Worm (Caenorhabditis elegans) whole organism, L4 larva: ENCODE results near the gene F48B9.1.
A peak's percentile ranks its signal among the peaks of the same experiment; 100 is the strongest.

Experiments
- D1046.2 ChIP-seq: fragments of 200-800 bp; sonication (Bioruptor generic); IDR thresholded peaks from 2 replicates; pipeline ENCODE4 v1.3.6; 2022; ENCODE audit warnings: missing genetic modification characterization, missing compliant biosample characterization
- F37D6.2 ChIP-seq: sonication (generic microtip); optimal IDR thresholded peaks from 2 replicates; lab custom pipeline; 2016; ENCODE audit warnings: mild to moderate bottlenecking, missing genetic modification characterization, missing compliant biosample characterization
- F44E2.7 ChIP-seq: fragments of 200-800 bp; sonication (Bioruptor generic); IDR thresholded peaks from 2 replicates; pipeline ENCODE4 v2.1.2; 2022; ENCODE audit warnings: missing genetic modification characterization, missing compliant biosample characterization
- Y5F2A.4 ChIP-seq: fragments of 200-800 bp; sonication (Bioruptor generic); optimal IDR thresholded peaks from 2 replicates; lab custom pipeline; 2018; ENCODE audit warnings: mild to moderate bottlenecking, missing genetic modification characterization, missing compliant biosample characterization
- ZK337.2 ChIP-seq: fragments of 200-800 bp; sonication (Bioruptor generic); IDR thresholded peaks from 2 replicates; pipeline ENCODE4 v1.3.6; 2022; ENCODE audit warnings: missing genetic modification reagents, missing genetic modification characterization, missing compliant biosample characterization
- aha-1 ChIP-seq: fragments of 150-350 bp; peaks from one replicate; lab custom pipeline; 2014; ENCODE audit warnings: missing biosample characterization, missing genetic modification characterization
- ceh-62 ChIP-seq: sonication (generic microtip); optimal IDR thresholded peaks from 2 replicates; lab custom pipeline; 2017; ENCODE audit warnings: missing biosample characterization, missing genetic modification characterization
- ces-1 ChIP-seq: fragments of 150-350 bp; sonication (generic microtip); optimal IDR thresholded peaks from 4 replicates; lab custom pipeline; 2014; ENCODE audit warnings: missing biosample characterization, missing genetic modification reagents, missing genetic modification characterization
- daf-16 ChIP-seq, 3 experiments: sonication (generic microtip); optimal IDR thresholded peaks; 2 replicates each; lab custom pipeline; 2016 to 2017; ENCODE audit warnings: missing genetic modification characterization in 3 of 3, missing genetic modification reagents in 3 of 3, mild to moderate bottlenecking in 2 of 3, missing compliant biosample characterization in 2 of 3, missing biosample characterization in 1 of 3, moderate library complexity in 1 of 3
- dmd-6 ChIP-seq: fragments of 200-800 bp; sonication (Bioruptor generic); IDR thresholded peaks from 2 replicates; pipeline ENCODE4 v1.3.6; 2022; ENCODE audit warnings: missing genetic modification reagents, missing genetic modification characterization, missing compliant biosample characterization
- dve-1 ChIP-seq: sonication (generic microtip); optimal IDR thresholded peaks from 2 replicates; lab custom pipeline; 2017; ENCODE audit warnings: antibody characterized with exemption, mild to moderate bottlenecking, missing genetic modification characterization, missing compliant biosample characterization; ENCODE audit not compliant: insufficient read depth
- hif-1 ChIP-seq, 2 experiments: sonication (generic microtip); optimal IDR thresholded peaks; 2 replicates each; lab custom pipeline; 2016 to 2017; ENCODE audit warnings: missing compliant biosample characterization in 2 of 2, missing genetic modification characterization in 2 of 2, missing genetic modification reagents in 2 of 2, missing genotype in 2 of 2, mild to moderate bottlenecking in 1 of 2
- hlh-11 ChIP-seq: fragments of 200-800 bp; sonication (Bioruptor generic); optimal IDR thresholded peaks from 2 replicates; lab custom pipeline; 2018; ENCODE audit warnings: mild to moderate bottlenecking, missing genetic modification characterization, missing compliant biosample characterization
- hmg-1.1 ChIP-seq: fragments of 200-800 bp; sonication (Bioruptor generic); IDR thresholded peaks from 2 replicates; pipeline ENCODE4 v1.3.6; 2022; ENCODE audit warnings: missing genetic modification reagents, missing genetic modification characterization, missing compliant biosample characterization
- lin-29 ChIP-seq: fragments of 200-800 bp; sonication (Bioruptor generic); IDR thresholded peaks from 2 replicates; pipeline ENCODE4 v1.3.6; 2022; ENCODE audit warnings: missing genetic modification reagents, missing genetic modification characterization, missing compliant biosample characterization
- lsy-2 ChIP-seq, 2 experiments: fragments of 150-350 bp in 1 of 2; sonication (generic microtip) in 1 of 2; optimal IDR thresholded peaks; 2 replicates each; lab custom pipeline; 2014 to 2017; ENCODE audit warnings: missing biosample characterization in 2 of 2, missing genetic modification characterization in 2 of 2
- mdl-1 ChIP-seq, 2 experiments: fragments of 150-350 bp in 1 of 2; sonication (generic microtip) in 1 of 2; optimal IDR thresholded peaks; 2 replicates each; lab custom pipeline; 2014 to 2017; ENCODE audit warnings: missing biosample characterization in 2 of 2, missing genetic modification characterization in 2 of 2
- mes-2 ChIP-seq: sonication (generic microtip); optimal IDR thresholded peaks from 2 replicates; lab custom pipeline; 2016; ENCODE audit warnings: missing genotype, mild to moderate bottlenecking, missing genetic modification characterization, missing compliant biosample characterization; ENCODE audit not compliant: poor library complexity, severe bottlenecking
- mxl-3 ChIP-seq: fragments of 200-800 bp; sonication (Bioruptor generic); optimal IDR thresholded peaks from 2 replicates; lab custom pipeline; 2018; ENCODE audit warnings: mild to moderate bottlenecking, missing genetic modification characterization, missing compliant biosample characterization
- nhr-25 ChIP-seq: sonication (generic microtip); optimal IDR thresholded peaks from 2 replicates; lab custom pipeline; 2017; ENCODE audit warnings: missing genetic modification characterization, mild to moderate bottlenecking, missing compliant biosample characterization, antibody characterized with exemption, moderate library complexity, borderline replicate concordance; ENCODE audit not compliant: insufficient read depth
- nhr-41 ChIP-seq: fragments of 200-800 bp; sonication (Bioruptor generic); IDR thresholded peaks from 2 replicates; pipeline ENCODE4 v1.3.6; 2022; ENCODE audit warnings: missing genetic modification reagents, missing genetic modification characterization, missing compliant biosample characterization
- nhr-48 ChIP-seq: sonication (generic microtip); optimal IDR thresholded peaks from 2 replicates; lab custom pipeline; 2016; ENCODE audit warnings: mild to moderate bottlenecking, missing genetic modification characterization, missing compliant biosample characterization
- nhr-77 ChIP-seq: fragments of 150-350 bp; optimal IDR thresholded peaks from 2 replicates; lab custom pipeline; 2014; ENCODE audit warnings: missing biosample characterization, missing genetic modification characterization
- php-3 ChIP-seq: fragments of 200-800 bp; sonication (Bioruptor generic); IDR thresholded peaks from 2 replicates; pipeline ENCODE4 v1.3.6; 2022; ENCODE audit warnings: missing genetic modification reagents, missing genetic modification characterization, missing compliant biosample characterization
- pqm-1 ChIP-seq: sonication (generic microtip); optimal IDR thresholded peaks from 2 replicates; lab custom pipeline; 2017; ENCODE audit warnings: missing biosample characterization, missing genetic modification characterization
- rbr-2 ChIP-seq: sonication (generic microtip); optimal IDR thresholded peaks from 2 replicates; lab custom pipeline; 2016; ENCODE audit warnings: missing genotype, missing genetic modification characterization, missing compliant biosample characterization
- snpc-1.2 ChIP-seq: fragments of 200-800 bp; sonication (Bioruptor generic); IDR thresholded peaks from 2 replicates; pipeline ENCODE4 v1.3.6; 2022; ENCODE audit warnings: missing genetic modification reagents, missing genetic modification characterization, missing compliant biosample characterization
- snpc-4 ChIP-seq: fragments of 150-350 bp; optimal IDR thresholded peaks from 2 replicates; lab custom pipeline; 2014; ENCODE audit warnings: missing biosample characterization, missing genetic modification characterization
- unc-130 ChIP-seq: sonication (generic microtip); optimal IDR thresholded peaks from 2 replicates; lab custom pipeline; 2016; ENCODE audit warnings: missing genetic modification reagents, missing genetic modification characterization, missing compliant biosample characterization
- unc-39 ChIP-seq: sonication (generic microtip); optimal IDR thresholded peaks from 2 replicates; lab custom pipeline; 2017; ENCODE audit warnings: missing biosample characterization, missing genetic modification characterization
- unc-62 ChIP-seq, 3 experiments: fragments of 150-350 bp in 1 of 3; sonication (generic microtip); optimal IDR thresholded peaks in 2 of 3; peaks in 1 of 3; 1 replicate in 1 of 3; 2 replicates in 2 of 3; lab custom pipeline; 2014 to 2017; ENCODE audit warnings: missing biosample characterization in 3 of 3, missing genetic modification characterization in 3 of 3, missing genetic modification reagents in 3 of 3, missing genotype in 1 of 3
- zip-11 ChIP-seq: fragments of 200-800 bp; sonication (Bioruptor generic); IDR thresholded peaks from 2 replicates; pipeline ENCODE4 v1.3.6; 2022; ENCODE audit warnings: missing genetic modification characterization, missing compliant biosample characterization
- zip-2 ChIP-seq: fragments of 150-350 bp; optimal IDR thresholded peaks from 2 replicates; lab custom pipeline; 2014; ENCODE audit warnings: missing biosample characterization, missing genetic modification characterization
- ztf-7 ChIP-seq: fragments of 150-350 bp; optimal IDR thresholded peaks from 2 replicates; lab custom pipeline; 2014; ENCODE audit warnings: missing biosample characterization, missing genetic modification characterization

F48B9.1 gene

ce11 chrX:2157855-2158254, 22.8 kb upstream of the F48B9.1 start (continued):
- TF ChIP-seq nhr-48 (tag; lab: Kevin White, UChicago) (no peak), rbr-2 (no peak), pqm-1 (tag; lab: Kevin White, UChicago) (peak; percentile 11), mxl-3 (GFP tag; lab: Kevin White, UChicago) (peak; percentile 45), dve-1 (tag; lab: Kevin White, UChicago) (no peak), daf-16 (GFP tag; optimal IDR thresholded peaks at IDR 0.05; lab: Kevin White, UChicago) (no peak), daf-16 (tag; optimal IDR thresholded peaks at IDR 0.05; lab: Kevin White, UChicago) (no peak)
- TF ChIP-seq, all 104 proteins: peak for 4

ce11 chrX:2163084-2163483, 17.6 kb upstream of the F48B9.1 start, which contains the start of gene pdf-2:
Gene pdf-2, plus strand, starts transcription at chrX:2163384.
- TF ChIP-seq php-3 (GFP tag; lab: Robert Waterston, UW) = no peak
- no peak for TF ChIP-seq F44E2.7 (GFP tag; lab: Robert Waterston, UW)

- TF ChIP-seq mdl-1 (tag; optimal IDR thresholded peaks at IDR 0.05; lab: Kevin White, UChicago) = no peak
- no peak for TF ChIP-seq aha-1 (tag; lab: Kevin White, UChicago)
- no peak for TF ChIP-seq hlh-11 (tag; lab: Kevin White, UChicago)
- TF ChIP-seq hif-1 (tag; optimal IDR thresholded peaks at IDR 0.05; lab: Kevin White, UChicago) = no peak
- no peak for TF ChIP-seq ces-1
- TF ChIP-seq nhr-25 (tag; lab: Kevin White, UChicago) = no peak
- TF ChIP-seq hmg-1.1 (GFP tag; lab: Robert Waterston, UW) = no peak
- TF ChIP-seq dmd-6 (GFP tag; lab: Robert Waterston, UW) = no peak
Measured at ce11 chrX:2164751-2165150, 15.9 kb upstream of the F48B9.1 start, which contains the start of gene F48B9.3. Gene F48B9.3, plus strand, starts transcription at chrX:2165051.

- TF ChIP-seq ztf-7 (tag; lab: Kevin White, UChicago) (peak; percentile 10), unc-62 (GFP tag; optimal IDR thresholded peaks at IDR 0.05 in 1 of 2; lab: Kevin White, UChicago) (peak in 1 of 2 experiments; percentile 70), unc-62 (tag; optimal IDR thresholded peaks at IDR 0.05; lab: Kevin White, UChicago) (no peak), mes-2 (tag; lab: Kevin White, UChicago) (peak; percentile 16), lsy-2 (tag; optimal IDR thresholded peaks at IDR 0.05; lab: Kevin White, UChicago) (peak in 1 of 2 experiments; percentile 51), unc-130 (GFP tag; lab: Kevin White, UChicago) (no peak), ZK337.2 (GFP tag; lab: Robert Waterston, UW) (no peak), snpc-4 (no peak)
Measured at ce11 chrX:2176361-2176880, 4.3 kb upstream of the F48B9.1 start, which contains the start of gene F48B9.8. Gene F48B9.8, minus strand, starts transcription at chrX:2176411.

DNA sequence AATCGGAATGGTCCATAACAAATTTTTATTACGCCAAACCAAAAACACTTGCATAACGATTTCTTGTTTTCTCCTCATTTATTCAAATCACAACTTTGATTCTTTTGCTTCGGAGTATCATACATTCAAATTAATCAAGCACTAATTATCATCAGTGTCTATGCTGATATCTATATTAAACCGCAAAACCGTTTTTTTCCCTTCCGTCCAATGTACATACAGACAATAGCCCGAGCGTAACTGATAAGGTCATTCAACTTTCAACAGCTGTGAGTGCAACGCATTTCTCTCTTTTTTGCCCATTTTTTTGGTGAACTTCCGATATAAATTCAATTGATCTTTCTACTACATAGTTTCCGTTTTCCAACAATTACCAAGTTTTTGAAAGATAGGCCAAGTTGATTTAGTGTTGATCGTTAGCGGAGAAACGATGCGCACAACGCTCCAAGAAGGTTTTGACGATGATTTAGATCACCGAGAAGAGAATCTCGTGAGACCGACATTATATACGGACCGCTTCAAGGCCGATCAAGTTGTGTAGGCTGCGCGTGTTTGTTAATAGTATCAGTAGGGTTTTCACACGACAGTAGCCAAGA, 2.9 kb upstream of the F48B9.1 start:
- peak; percentile 40 for TF ChIP-seq pqm-1 (tag; lab: Kevin White, UChicago)
- TF ChIP-seq nhr-77 (tag; lab: Kevin White, UChicago) = no peak
- TF ChIP-seq mes-2 (tag; lab: Kevin White, UChicago) = no peak
- TF ChIP-seq F44E2.7 (GFP tag; lab: Robert Waterston, UW) = no peak
- peak; percentile 8; the same call in 1 of the 2 replicates for TF ChIP-seq dmd-6 (GFP tag; lab: Robert Waterston, UW)
- TF ChIP-seq D1046.2 = no peak
- no peak for TF ChIP-seq lin-29 (GFP tag; lab: Robert Waterston, UW)
- TF ChIP-seq dve-1 (tag; lab: Kevin White, UChicago) = no peak
- no peak for TF ChIP-seq zip-11 (GFP tag; lab: Robert Waterston, UW)
- no peak for TF ChIP-seq mdl-1 (tag; optimal IDR thresholded peaks at IDR 0.05; lab: Kevin White, UChicago)
- no peak for TF ChIP-seq nhr-41 (GFP tag; lab: Robert Waterston, UW)
- TF ChIP-seq rbr-2 = no peak
- TF ChIP-seq unc-62 (GFP tag; optimal IDR thresholded peaks at IDR 0.05 in 1 of 2; lab: Kevin White, UChicago) = peak in 1 of 2 experiments; percentile 82
- TF ChIP-seq unc-62 (tag; optimal IDR thresholded peaks at IDR 0.05; lab: Kevin White, UChicago) = no peak
- no peak for TF ChIP-seq ceh-62 (tag; lab: Kevin White, UChicago)
- TF ChIP-seq snpc-1.2 = no peak
- no peak for TF ChIP-seq unc-39 (tag; lab: Kevin White, UChicago)
- TF ChIP-seq zip-2 = no peak
- no peak for TF ChIP-seq Y5F2A.4 (GFP tag; lab: Kevin White, UChicago)
- TF ChIP-seq aha-1 (tag; lab: Kevin White, UChicago) = no peak
- TF ChIP-seq F37D6.2 = no peak
